Fruit fly (Drosophila melanogaster): ENCODE results near the gene pum.

Gene pum

dm6 chr3R:9260421-9260973 lies 23.0 kb upstream of the pum start, which contains the start of gene ATP6AP2 (continued):
- TF ChIP-seq CG11085 (GFP tag; IDR thresholded peaks at IDR 0.05) (no peak), NC2α (GFP tag; optimal IDR thresholded peaks at IDR 0.05) (no peak), CG1603 (tag; optimal IDR thresholded peaks at IDR 0.05) (peak; percentile 49), Sox102F (GFP tag; optimal IDR thresholded peaks at IDR 0.05) (no peak), CG12659 (GFP tag; optimal IDR thresholded peaks at IDR 0.05) (peak; percentile 85), CG30020 (tag; optimal IDR thresholded peaks at IDR 0.05) (peak; percentile 84), Rfx (GFP tag; IDR thresholded peaks at IDR 0.05) (peak; percentile 84), CG6175 (GFP tag; IDR thresholded peaks at IDR 0.05) (no peak), CG13894 (tag; optimal IDR thresholded peaks at IDR 0.05) (peak; percentile 58), zen (tag; optimal IDR thresholded peaks at IDR 0.05) (peak; percentile 40), CG15269 (tag; optimal IDR thresholded peaks at IDR 0.05) (no peak), Mad (GFP tag; optimal IDR thresholded peaks at IDR 0.05) (peak; percentile 36), CG10565 (GFP tag; optimal IDR thresholded peaks at IDR 0.05) (no peak), Dip3 (GFP tag; optimal IDR thresholded peaks at IDR 0.05) (no peak), CG1602 (GFP tag; optimal IDR thresholded peaks at IDR 0.05) (peak; percentile 32), Myb (GFP tag; optimal IDR thresholded peaks at IDR 0.05) (no peak), HmgD (GFP tag; optimal IDR thresholded peaks at IDR 0.05) (no peak), danr (GFP tag; IDR thresholded peaks at IDR 0.05) (no peak), MBD-R2 (GFP tag; IDR thresholded peaks at IDR 0.05) (peak; percentile 87), Hsf (GFP tag; optimal IDR thresholded peaks at IDR 0.05) (peak; percentile 42), ERR (GFP tag; optimal IDR thresholded peaks at IDR 0.05) (no peak), CG6683 (GFP tag; optimal IDR thresholded peaks at IDR 0.05) (no peak), dysf (GFP tag; IDR thresholded peaks at IDR 0.05) (peak; percentile 64; the same call in 2 of the 3 replicates), zf30C (GFP tag; optimal IDR thresholded peaks at IDR 0.05) (no peak), CG7271 (tag; optimal IDR thresholded peaks at IDR 0.05) (no peak), oc (tag; optimal IDR thresholded peaks at IDR 0.05) (no peak), Ravus (GFP tag; IDR thresholded peaks at IDR 0.05) (no peak), Camta (GFP tag; optimal IDR thresholded peaks at IDR 0.05) (no peak), Dp (GFP tag; optimal IDR thresholded peaks at IDR 0.05) (peak; percentile 37), chn (GFP tag; optimal IDR thresholded peaks at IDR 0.05) (peak; percentile 61), CG10321 (GFP tag; IDR thresholded peaks at IDR 0.05) (no peak), CG9932 (GFP tag; IDR thresholded peaks at IDR 0.05) (peak; percentile 84), tna (GFP tag; IDR thresholded peaks at IDR 0.05; ENCODE audit: partially characterized antibody) (peak; percentile 51; the same call in 1 of the 2 replicates), kay (GFP tag; optimal IDR thresholded peaks at IDR 0.05) (peak; percentile 30), CG7963 (GFP tag; IDR thresholded peaks at IDR 0.05; ENCODE audit: partially characterized antibody) (peak; percentile 78), CG4424 (GFP tag; optimal IDR thresholded peaks at IDR 0.05) (peak; percentile 44), cas (GFP tag; IDR thresholded peaks at IDR 0.05) (peak; percentile 43; the same call in 1 of the 2 replicates), wek (GFP tag; optimal IDR thresholded peaks at IDR 0.05) (no peak), CG1024 (GFP tag; IDR thresholded peaks at IDR 0.05) (no peak), Fer1 (GFP tag; optimal IDR thresholded peaks at IDR 0.05) (peak; percentile 18), CG34224 (GFP tag; IDR thresholded peaks at IDR 0.05; ENCODE audit: partially characterized antibody) (peak; percentile 74), Drgx (GFP tag; IDR thresholded peaks at IDR 0.05) (no peak; the same call in none of the 2 replicates), Adf1 (GFP tag; IDR thresholded peaks at IDR 0.05) (peak; percentile 32; the same call in 1 of the 2 replicates), pan (optimal IDR thresholded peaks at IDR 0.05) (no peak), pan (GFP tag; optimal IDR thresholded peaks at IDR 0.05 in 1 of 2, IDR thresholded peaks at IDR 0.05 in 1 of 2) (peak in 1 of 2 experiments; percentile 66), Lim3 (GFP tag; IDR thresholded peaks at IDR 0.05) (no peak), sens-2 (GFP tag; IDR thresholded peaks at IDR 0.05) (no peak), chif (GFP tag; optimal IDR thresholded peaks at IDR 0.05) (no peak), knrl (GFP tag; IDR thresholded peaks at IDR 0.05; ENCODE audit: partially characterized antibody) (peak; percentile 79), YL-1 (GFP tag; optimal IDR thresholded peaks at IDR 0.05) (peak; percentile 96), CG4707 (GFP tag; optimal IDR thresholded peaks at IDR 0.05) (no peak)
